Worm (Caenorhabditis elegans) whole organism, L4 larva: ENCODE measurements around the gene secs-1.

Experiments used
- F37D6.2 ChIP-seq: sonication (generic microtip); optimal IDR thresholded peaks from 2 replicates; lab custom pipeline; 2016; ENCODE audit warnings: mild to moderate bottlenecking, missing genetic modification characterization, missing compliant biosample characterization
- F44E2.7 ChIP-seq: fragments of 200-800 bp; sonication (Bioruptor generic); IDR thresholded peaks from 2 replicates; pipeline ENCODE4 v2.1.2; 2022; ENCODE audit warnings: missing genetic modification characterization, missing compliant biosample characterization
- Y105C5A.15 ChIP-seq: fragments of 200-800 bp; sonication (Bioruptor generic); IDR thresholded peaks from 2 replicates; pipeline ENCODE4 v1.3.6; 2022; ENCODE audit warnings: missing genetic modification characterization, missing compliant biosample characterization
- Y48G9A.11 ChIP-seq: fragments of 200-800 bp; sonication (Bioruptor generic); IDR thresholded peaks from 2 replicates; pipeline ENCODE4 v1.3.6; 2022; ENCODE audit warnings: missing genetic modification reagents, missing genetic modification characterization, missing compliant biosample characterization
- Y75B8A.6 ChIP-seq: fragments of 200-800 bp; sonication (Bioruptor generic); IDR thresholded peaks from 2 replicates; pipeline ENCODE4 v1.3.6; 2022; ENCODE audit warnings: missing genetic modification reagents, missing genetic modification characterization, missing compliant biosample characterization
- ZK546.5 ChIP-seq, 2 experiments: sonication (generic microtip); optimal IDR thresholded peaks; 2 replicates each; lab custom pipeline; 2017; ENCODE audit warnings: missing biosample characterization in 2 of 2, missing genetic modification characterization in 2 of 2
- aha-1 ChIP-seq: fragments of 150-350 bp; peaks from one replicate; lab custom pipeline; 2014; ENCODE audit warnings: missing biosample characterization, missing genetic modification characterization
- aly-2 ChIP-seq: sonication (generic microtip); optimal IDR thresholded peaks from 2 replicates; lab custom pipeline; 2018; ENCODE audit warnings: missing biosample characterization, missing genetic modification characterization
- ama-1 ChIP-seq: fragments of 150-350 bp; optimal IDR thresholded peaks from 2 replicates; lab custom pipeline; 2014; ENCODE audit warnings: inconsistent platforms, mixed read lengths
- ceh-20 ChIP-seq: fragments of 200-800 bp; sonication (Bioruptor generic); IDR thresholded peaks from 2 replicates; pipeline ENCODE4 v1.3.6; 2022; ENCODE audit warnings: missing genetic modification reagents, missing genetic modification characterization, missing compliant biosample characterization
- ceh-32 ChIP-seq: sonication (generic microtip); optimal IDR thresholded peaks from 2 replicates; lab custom pipeline; 2016; ENCODE audit warnings: mild to moderate bottlenecking, missing genetic modification characterization, missing compliant biosample characterization; ENCODE audit not compliant: poor library complexity
- ces-1 ChIP-seq: fragments of 150-350 bp; sonication (generic microtip); optimal IDR thresholded peaks from 4 replicates; lab custom pipeline; 2014; ENCODE audit warnings: missing biosample characterization, missing genetic modification reagents, missing genetic modification characterization
- ctbp-1 ChIP-seq: fragments of 200-800 bp; sonication (Bioruptor generic); IDR thresholded peaks from 2 replicates; pipeline ENCODE4 v1.3.6; 2022; ENCODE audit warnings: missing genetic modification reagents, missing genetic modification characterization, missing compliant biosample characterization
- daf-16 ChIP-seq, 3 experiments: sonication (generic microtip); optimal IDR thresholded peaks; 2 replicates each; lab custom pipeline; 2016 to 2017; ENCODE audit warnings: missing genetic modification characterization in 3 of 3, missing genetic modification reagents in 3 of 3, mild to moderate bottlenecking in 2 of 3, missing compliant biosample characterization in 2 of 3, missing biosample characterization in 1 of 3, moderate library complexity in 1 of 3
- dmd-6 ChIP-seq: fragments of 200-800 bp; sonication (Bioruptor generic); IDR thresholded peaks from 2 replicates; pipeline ENCODE4 v1.3.6; 2022; ENCODE audit warnings: missing genetic modification reagents, missing genetic modification characterization, missing compliant biosample characterization
- dmd-8 ChIP-seq: fragments of 200-800 bp; sonication (Bioruptor generic); IDR thresholded peaks from 2 replicates; pipeline ENCODE4 v1.3.6; 2022; ENCODE audit warnings: missing genetic modification characterization, missing compliant biosample characterization
- duxl-1 ChIP-seq: sonication (generic microtip); optimal IDR thresholded peaks from 2 replicates; lab custom pipeline; 2016; ENCODE audit warnings: mild to moderate bottlenecking, missing genetic modification characterization, moderate library complexity, missing compliant biosample characterization; ENCODE audit not compliant: poor library complexity
- egl-27 ChIP-seq: sonication (generic microtip); optimal IDR thresholded peaks from 3 replicates; lab custom pipeline; 2017; ENCODE audit warnings: missing biosample characterization, missing genetic modification reagents, missing genetic modification characterization
- egl-43 ChIP-seq: fragments of 200-800 bp; sonication (Bioruptor generic); IDR thresholded peaks from 2 replicates; pipeline ENCODE4 v1.3.6; 2022; ENCODE audit warnings: missing genetic modification reagents, missing genetic modification characterization, missing compliant biosample characterization
- fos-1 ChIP-seq: fragments of 150-350 bp; optimal IDR thresholded peaks from 2 replicates; lab custom pipeline; 2014; ENCODE audit warnings: missing biosample characterization, missing genetic modification characterization
- gei-8 ChIP-seq: fragments of 200-800 bp; sonication (Bioruptor generic); optimal IDR thresholded peaks from 2 replicates; lab custom pipeline; 2018; ENCODE audit warnings: mild to moderate bottlenecking, missing genetic modification characterization, missing compliant biosample characterization
- hlh-30 ChIP-seq: sonication (generic microtip); optimal IDR thresholded peaks from 2 replicates; lab custom pipeline; 2017; ENCODE audit warnings: antibody characterized with exemption, mild to moderate bottlenecking, missing genetic modification characterization, missing compliant biosample characterization; ENCODE audit not compliant: insufficient read depth
- hmg-1.1 ChIP-seq: fragments of 200-800 bp; sonication (Bioruptor generic); IDR thresholded peaks from 2 replicates; pipeline ENCODE4 v1.3.6; 2022; ENCODE audit warnings: missing genetic modification reagents, missing genetic modification characterization, missing compliant biosample characterization
- lin-13 ChIP-seq: fragments of 150-350 bp; optimal IDR thresholded peaks from 2 replicates; lab custom pipeline; 2014; ENCODE audit warnings: missing biosample characterization, missing genetic modification reagents, missing genetic modification characterization
- lin-29 ChIP-seq: fragments of 200-800 bp; sonication (Bioruptor generic); IDR thresholded peaks from 2 replicates; pipeline ENCODE4 v1.3.6; 2022; ENCODE audit warnings: missing genetic modification reagents, missing genetic modification characterization, missing compliant biosample characterization
- lin-38 ChIP-seq: fragments of 200-800 bp; sonication (Bioruptor generic); IDR thresholded peaks from 2 replicates; pipeline ENCODE4 v1.3.6; 2022; ENCODE audit warnings: missing genetic modification reagents, missing genetic modification characterization, missing compliant biosample characterization
- lir-3 ChIP-seq: sonication (generic microtip); optimal IDR thresholded peaks from 2 replicates; lab custom pipeline; 2016; ENCODE audit warnings: mild to moderate bottlenecking, missing genetic modification characterization, missing compliant biosample characterization
- lsy-2 ChIP-seq, 2 experiments: fragments of 150-350 bp in 1 of 2; sonication (generic microtip) in 1 of 2; optimal IDR thresholded peaks; 2 replicates each; lab custom pipeline; 2014 to 2017; ENCODE audit warnings: missing biosample characterization in 2 of 2, missing genetic modification characterization in 2 of 2
- mep-1 ChIP-seq: fragments of 150-350 bp; sonication (generic microtip); optimal IDR thresholded peaks from 3 replicates; lab custom pipeline; 2014; ENCODE audit warnings: missing biosample characterization, missing genetic modification characterization
- mxl-3 ChIP-seq: fragments of 200-800 bp; sonication (Bioruptor generic); optimal IDR thresholded peaks from 2 replicates; lab custom pipeline; 2018; ENCODE audit warnings: mild to moderate bottlenecking, missing genetic modification characterization, missing compliant biosample characterization
- nhr-11 ChIP-seq: fragments of 150-350 bp; optimal IDR thresholded peaks from 2 replicates; lab custom pipeline; 2014; ENCODE audit warnings: missing biosample characterization, missing genetic modification characterization
- nhr-41 ChIP-seq: fragments of 200-800 bp; sonication (Bioruptor generic); IDR thresholded peaks from 2 replicates; pipeline ENCODE4 v1.3.6; 2022; ENCODE audit warnings: missing genetic modification reagents, missing genetic modification characterization, missing compliant biosample characterization
- nhr-48 ChIP-seq: sonication (generic microtip); optimal IDR thresholded peaks from 2 replicates; lab custom pipeline; 2016; ENCODE audit warnings: mild to moderate bottlenecking, missing genetic modification characterization, missing compliant biosample characterization
- nhr-77 ChIP-seq: fragments of 150-350 bp; optimal IDR thresholded peaks from 2 replicates; lab custom pipeline; 2014; ENCODE audit warnings: missing biosample characterization, missing genetic modification characterization
- php-3 ChIP-seq: fragments of 200-800 bp; sonication (Bioruptor generic); IDR thresholded peaks from 2 replicates; pipeline ENCODE4 v1.3.6; 2022; ENCODE audit warnings: missing genetic modification reagents, missing genetic modification characterization, missing compliant biosample characterization
- pqm-1 ChIP-seq: sonication (generic microtip); optimal IDR thresholded peaks from 2 replicates; lab custom pipeline; 2017; ENCODE audit warnings: missing biosample characterization, missing genetic modification characterization
- rbr-2 ChIP-seq: sonication (generic microtip); optimal IDR thresholded peaks from 2 replicates; lab custom pipeline; 2016; ENCODE audit warnings: missing genotype, missing genetic modification characterization, missing compliant biosample characterization
- saeg-2 ChIP-seq: fragments of 200-800 bp; sonication (Bioruptor generic); IDR thresholded peaks from 2 replicates; pipeline ENCODE4 v1.3.6; 2022; ENCODE audit warnings: missing genetic modification reagents, missing genetic modification characterization, missing compliant biosample characterization
- snpc-1.2 ChIP-seq: fragments of 200-800 bp; sonication (Bioruptor generic); IDR thresholded peaks from 2 replicates; pipeline ENCODE4 v1.3.6; 2022; ENCODE audit warnings: missing genetic modification reagents, missing genetic modification characterization, missing compliant biosample characterization
- snpc-4 ChIP-seq: fragments of 150-350 bp; optimal IDR thresholded peaks from 2 replicates; lab custom pipeline; 2014; ENCODE audit warnings: missing biosample characterization, missing genetic modification characterization
- spr-3 ChIP-seq: fragments of 200-800 bp; sonication (Bioruptor generic); optimal IDR thresholded peaks from 2 replicates; lab custom pipeline; 2018; ENCODE audit warnings: mild to moderate bottlenecking, missing genetic modification characterization, missing compliant biosample characterization
- tag-97 ChIP-seq: fragments of 200-800 bp; sonication (Bioruptor generic); IDR thresholded peaks from 2 replicates; pipeline ENCODE4 v1.3.6; 2022; ENCODE audit warnings: missing genetic modification characterization, missing compliant biosample characterization
- tra-1 ChIP-seq: fragments of 200-800 bp; sonication (Bioruptor generic); IDR thresholded peaks from 2 replicates; pipeline ENCODE4 v1.3.6; 2022; ENCODE audit warnings: missing genetic modification reagents, missing genetic modification characterization, missing compliant biosample characterization
- unc-62 ChIP-seq, 3 experiments: fragments of 150-350 bp in 1 of 3; sonication (generic microtip); optimal IDR thresholded peaks in 2 of 3; peaks in 1 of 3; 1 replicate in 1 of 3; 2 replicates in 2 of 3; lab custom pipeline; 2014 to 2017; ENCODE audit warnings: missing biosample characterization in 3 of 3, missing genetic modification characterization in 3 of 3, missing genetic modification reagents in 3 of 3, missing genotype in 1 of 3
- vab-7 ChIP-seq: fragments of 200-800 bp; sonication (Bioruptor generic); IDR thresholded peaks from 2 replicates; pipeline ENCODE4 v1.3.6; 2022; ENCODE audit warnings: missing genetic modification reagents, missing genetic modification characterization, missing compliant biosample characterization
- zag-1 ChIP-seq: fragments of 150-350 bp; optimal IDR thresholded peaks from 2 replicates; lab custom pipeline; 2014; ENCODE audit warnings: missing biosample characterization, missing genetic modification characterization
- zfp-3 ChIP-seq: fragments of 200-800 bp; sonication (Bioruptor generic); conservative IDR thresholded peaks from 2 replicates; pipeline ENCODE4 v1.3.6; 2022; ENCODE audit warnings: missing genetic modification reagents, missing genetic modification characterization, missing compliant biosample characterization
- zip-11 ChIP-seq: fragments of 200-800 bp; sonication (Bioruptor generic); IDR thresholded peaks from 2 replicates; pipeline ENCODE4 v1.3.6; 2022; ENCODE audit warnings: missing genetic modification characterization, missing compliant biosample characterization
- zip-2 ChIP-seq: fragments of 150-350 bp; optimal IDR thresholded peaks from 2 replicates; lab custom pipeline; 2014; ENCODE audit warnings: missing biosample characterization, missing genetic modification characterization
- ztf-11 ChIP-seq: fragments of 150-350 bp; optimal IDR thresholded peaks from 2 replicates; lab custom pipeline; 2014; ENCODE audit warnings: missing biosample characterization, missing genetic modification characterization

The secs-1 gene

DNA sequence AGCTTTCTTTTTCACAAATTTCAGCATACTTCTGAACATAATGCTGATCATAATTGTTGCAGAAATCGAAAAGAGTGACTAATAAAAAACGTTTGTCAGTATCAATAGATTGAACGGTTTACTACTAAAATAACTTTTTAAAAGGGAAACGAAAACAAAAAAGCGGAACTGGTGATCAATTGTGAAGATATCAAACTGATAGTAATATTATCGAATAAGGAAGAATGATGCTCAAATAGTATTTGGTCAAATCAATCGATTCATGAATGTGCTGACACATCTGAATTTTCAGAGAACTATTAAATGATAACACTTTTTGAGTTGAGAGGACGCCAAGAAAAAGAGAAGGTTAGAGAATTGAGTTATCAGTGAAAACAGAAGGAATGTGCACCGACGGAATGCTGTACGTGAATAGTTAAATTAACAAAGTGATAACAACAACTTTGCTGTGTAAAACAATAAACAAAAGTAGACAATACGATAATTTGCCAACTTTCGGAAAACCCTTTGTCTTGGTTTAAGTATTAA is 27.7 kb downstream of the secs-1 start, which contains the start of gene D1054.5 (continued):
- no peak for TF ChIP-seq F37D6.2
- no peak for TF ChIP-seq Y105C5A.15 (GFP tag; lab: Robert Waterston, UW)
- TF ChIP-seq nhr-48 (tag; lab: Kevin White, UChicago) = peak; percentile 65
- TF ChIP-seq hlh-30 (tag; lab: Kevin White, UChicago) = no peak
- no peak for TF ChIP-seq Y75B8A.6 (GFP tag; lab: Robert Waterston, UW)
- no peak for TF ChIP-seq php-3 (GFP tag; lab: Robert Waterston, UW)
- no peak for TF ChIP-seq ztf-11 (tag; lab: Kevin White, UChicago)
- no peak for TF ChIP-seq tag-97 (GFP tag; lab: Robert Waterston, UW)
- no peak for TF ChIP-seq rbr-2 (tag; lab: Kevin White, UChicago)
- no peak for TF ChIP-seq egl-43
- no peak for TF ChIP-seq ctbp-1 (GFP tag; lab: Robert Waterston, UW)
- no peak for TF ChIP-seq zip-2 (tag; lab: Kevin White, UChicago)
- no peak for TF ChIP-seq zfp-3 (GFP tag; lab: Robert Waterston, UW)
- no peak for TF ChIP-seq tra-1 (GFP tag; lab: Robert Waterston, UW)
- TF ChIP-seq egl-27 (tag; lab: Kevin White, UChicago) = no peak
- no peak for TF ChIP-seq ZK546.5 (tag; optimal IDR thresholded peaks at IDR 0.05; lab: Kevin White, UChicago)
- no peak for TF ChIP-seq daf-16 (GFP tag; optimal IDR thresholded peaks at IDR 0.05; lab: Kevin White, UChicago)
- TF ChIP-seq daf-16 (tag; optimal IDR thresholded peaks at IDR 0.05; lab: Kevin White, UChicago) = peak; percentile 92
- TF ChIP-seq aly-2 = no peak
- no peak for TF ChIP-seq gei-8 (GFP tag; lab: Kevin White, UChicago)
- no peak for TF ChIP-seq lin-13 (GFP tag; lab: Kevin White, UChicago)
- no peak for TF ChIP-seq lsy-2 (tag; optimal IDR thresholded peaks at IDR 0.05; lab: Kevin White, UChicago)
- no peak for TF ChIP-seq saeg-2 (GFP tag; lab: Robert Waterston, UW)
- TF ChIP-seq nhr-41 (GFP tag; lab: Robert Waterston, UW) = no peak
- no peak for TF ChIP-seq zip-11 (GFP tag; lab: Robert Waterston, UW)
- TF ChIP-seq zag-1 = no peak
- peak; percentile 55 for TF ChIP-seq pqm-1 (tag; lab: Kevin White, UChicago)
- no peak for TF ChIP-seq fos-1 (tag; lab: Kevin White, UChicago)
- TF ChIP-seq snpc-1.2 (GFP tag; lab: Robert Waterston, UW) = no peak
- TF ChIP-seq ces-1 (GFP tag; lab: Kevin White, UChicago) = no peak
- TF ChIP-seq F44E2.7 (GFP tag; lab: Robert Waterston, UW) = no peak
- no peak for TF ChIP-seq snpc-4 (tag; lab: Kevin White, UChicago)
- TF ChIP-seq Y48G9A.11 = no peak
- TF ChIP-seq nhr-77 (tag; lab: Kevin White, UChicago) = peak; percentile 39
- TF ChIP-seq nhr-11 (tag; lab: Kevin White, UChicago) = no peak
- no peak for TF ChIP-seq aha-1
- TF ChIP-seq mxl-3 = no peak
- TF ChIP-seq, all 104 proteins: peak for 9

DNA sequence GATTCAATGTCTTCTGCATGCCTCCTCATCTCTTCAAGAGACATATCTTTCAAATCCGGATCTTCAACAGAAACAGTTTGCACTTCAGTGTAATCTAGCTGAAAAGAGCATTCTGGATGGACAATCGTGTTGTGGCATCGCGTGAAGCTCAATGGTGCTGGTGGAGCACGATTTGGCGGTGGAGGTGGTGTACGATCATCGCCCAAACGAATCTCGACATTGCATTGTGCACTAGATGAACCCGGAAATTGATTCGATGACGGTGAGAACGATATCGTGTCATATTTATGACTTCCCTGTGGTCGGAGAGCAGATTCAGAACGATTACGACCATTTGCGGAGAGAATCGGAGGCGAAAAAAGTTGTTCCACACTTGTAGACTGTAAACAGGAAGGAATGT is 31.1 kb downstream of the secs-1 start:
- TF ChIP-seq unc-62 (GFP tag; optimal IDR thresholded peaks at IDR 0.05 in 1 of 2; lab: Kevin White, UChicago) = peak in 1 of 2 experiments; percentile 99
- no peak for TF ChIP-seq unc-62 (tag; optimal IDR thresholded peaks at IDR 0.05; lab: Kevin White, UChicago)
- no peak for TF ChIP-seq ceh-32

DNA sequence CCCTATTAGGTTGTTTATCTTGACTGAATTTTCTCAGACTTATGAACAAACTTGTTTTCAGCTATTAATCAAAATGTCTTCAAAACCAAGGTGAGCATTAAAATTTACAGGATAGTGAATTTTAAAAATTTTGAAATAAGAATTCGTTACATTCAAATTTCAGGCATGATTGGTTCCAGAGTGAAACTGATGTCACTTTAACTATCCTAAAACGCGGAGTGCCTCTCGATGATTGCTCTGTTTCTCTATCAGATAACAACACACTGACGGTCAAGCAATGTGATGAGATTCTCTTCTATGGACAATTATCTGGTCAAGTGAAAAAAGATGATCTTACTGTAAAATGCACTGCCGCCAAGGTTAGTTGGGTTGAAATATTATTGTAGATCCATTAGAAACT is 32.9 kb downstream of the secs-1 start, which contains the start of gene D1054.3:
Gene D1054.3, plus strand, starts transcription at position 62 of the 400 bp plus-strand sequence.
- TF ChIP-seq lin-29 (no peak), lir-3 (tag; lab: Kevin White, UChicago) (no peak), ama-1 (peak; percentile 42), ceh-20 (GFP tag; lab: Robert Waterston, UW) (no peak), saeg-2 (GFP tag; lab: Robert Waterston, UW) (no peak), vab-7 (GFP tag; lab: Robert Waterston, UW) (no peak), dmd-6 (GFP tag; lab: Robert Waterston, UW) (no peak), mep-1 (tag; lab: Kevin White, UChicago) (peak; percentile 5), duxl-1 (peak; percentile 17), lin-38 (GFP tag; lab: Robert Waterston, UW) (peak; percentile 53), hmg-1.1 (GFP tag; lab: Robert Waterston, UW) (no peak), spr-3 (no peak), pqm-1 (tag; lab: Kevin White, UChicago) (no peak), dmd-8 (GFP tag; lab: Robert Waterston, UW) (no peak)
